Worm (Caenorhabditis elegans): ENCODE measurements around the gene wee-1.1.

Gene wee-1.1

DNA sequence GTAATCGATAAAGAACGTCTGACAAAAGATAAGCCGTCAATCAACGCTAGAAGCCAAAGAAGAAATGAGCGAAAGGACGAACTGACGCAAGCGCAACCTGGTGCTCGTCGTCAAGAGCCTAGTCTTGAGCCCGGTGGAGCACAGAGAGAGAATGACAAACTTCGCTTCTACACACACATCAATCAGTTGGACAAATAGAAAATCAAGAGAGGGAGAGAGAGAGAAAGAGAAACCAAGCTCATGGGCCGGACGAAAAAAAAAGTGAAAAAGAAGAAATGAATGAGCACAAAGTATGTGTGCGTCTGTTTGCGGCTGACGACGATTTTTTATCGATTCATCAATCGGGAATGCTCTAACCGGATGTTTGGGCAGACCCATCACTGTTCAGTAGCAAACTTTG, 37.8 kb upstream of the wee-1.1 start:
- TF ChIP-seq mec-3 (tag; optimal IDR thresholded peaks at IDR 0.05; ENCODE audit: borderline replicate concordance) (no peak), dve-1 (tag; optimal IDR thresholded peaks at IDR 0.05) (no peak), ceh-2 (tag; optimal IDR thresholded peaks at IDR 0.05) (no peak), ets-4 (tag; optimal IDR thresholded peaks at IDR 0.05) (no peak), ceh-14 (tag; optimal IDR thresholded peaks at IDR 0.05) (no peak), ceh-22 (tag; optimal IDR thresholded peaks at IDR 0.05) (no peak), ceh-48 (tag; optimal IDR thresholded peaks at IDR 0.05) (no peak), elt-2 (tag; optimal IDR thresholded peaks at IDR 0.05) (no peak), ceh-18 (tag; optimal IDR thresholded peaks at IDR 0.05) (peak; percentile 83), pqm-1 (tag; optimal IDR thresholded peaks at IDR 0.05) (no peak), K02D7.2 (tag; optimal IDR thresholded peaks at IDR 0.05) (no peak), hlh-30 (tag; optimal IDR thresholded peaks at IDR 0.05; ENCODE audit: insufficient read depth) (no peak), unc-55 (GFP tag; optimal IDR thresholded peaks at IDR 0.05) (peak; percentile 88), nfya-1 (tag; optimal IDR thresholded peaks at IDR 0.05) (peak; percentile 26), C08G9.2 (tag; optimal IDR thresholded peaks at IDR 0.05) (no peak), ceh-9 (tag; optimal IDR thresholded peaks at IDR 0.05) (no peak), nhr-11 (tag; optimal IDR thresholded peaks at IDR 0.05) (no peak), che-1 (tag; optimal IDR thresholded peaks at IDR 0.05) (no peak), hlh-8 (tag; optimal IDR thresholded peaks at IDR 0.05) (no peak), C38D4.7 (GFP tag; optimal IDR thresholded peaks at IDR 0.05) (no peak), hlh-6 (tag; optimal IDR thresholded peaks at IDR 0.05) (no peak), F13H6.1 (tag; optimal IDR thresholded peaks at IDR 0.05) (no peak), rnt-1 (tag; optimal IDR thresholded peaks at IDR 0.05) (peak; percentile 24), dmd-4 (tag; optimal IDR thresholded peaks at IDR 0.05; ENCODE audit: borderline replicate concordance) (no peak), ama-1 (optimal IDR thresholded peaks at IDR 0.05) (no peak)

DNA sequence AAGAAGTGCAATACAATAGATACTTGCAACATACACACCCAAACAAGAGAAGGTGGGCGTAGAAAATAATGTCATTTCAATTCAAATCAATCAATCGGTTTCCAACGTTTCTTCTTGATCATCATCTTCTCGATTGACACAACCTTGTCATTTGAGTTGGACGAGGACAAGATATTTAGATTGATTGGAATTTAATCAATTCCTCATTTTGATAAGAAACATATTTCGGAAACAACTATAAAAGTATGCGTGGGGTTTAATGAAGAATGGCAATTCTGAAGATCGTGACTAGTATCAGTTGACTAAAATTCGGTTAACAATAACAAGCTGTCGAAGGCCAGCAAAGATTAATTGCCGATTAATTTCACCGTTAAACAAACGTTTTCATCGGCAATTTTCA, 37.3 kb upstream of the wee-1.1 start:
- TF ChIP-seq dve-1 (tag; optimal IDR thresholded peaks at IDR 0.05) (no peak), unc-55 (GFP tag; optimal IDR thresholded peaks at IDR 0.05) (peak; percentile 18)

DNA sequence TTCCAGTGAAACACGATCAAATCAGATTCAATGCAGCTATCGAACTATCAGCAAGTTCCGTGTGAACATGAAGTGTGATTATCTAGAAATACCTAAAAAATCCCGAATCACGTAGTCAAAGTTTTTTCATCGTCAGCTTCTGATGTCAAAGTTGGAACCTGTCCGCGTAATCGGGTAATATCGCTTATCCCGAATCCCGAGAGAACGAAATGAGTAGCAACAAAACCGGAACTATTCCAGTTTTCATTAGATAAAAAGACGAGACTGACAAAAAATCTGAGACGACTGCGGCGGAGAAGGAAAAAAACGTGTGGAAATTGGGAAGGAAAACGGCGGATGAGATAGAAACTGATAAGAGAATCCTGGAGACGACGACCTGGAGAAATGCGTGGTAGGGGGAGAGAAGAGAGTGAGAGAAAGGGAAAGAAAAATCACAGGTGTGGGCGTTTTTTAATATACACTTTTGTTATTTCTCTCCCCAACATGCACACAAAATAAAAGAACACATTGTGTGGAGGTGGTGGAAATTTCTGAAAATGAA, 36.7 kb upstream of the wee-1.1 start:
- TF ChIP-seq hlh-13 (GFP tag; optimal IDR thresholded peaks at IDR 0.05): no peak
- TF ChIP-seq nhr-11 (tag; optimal IDR thresholded peaks at IDR 0.05): peak; percentile 67

DNA sequence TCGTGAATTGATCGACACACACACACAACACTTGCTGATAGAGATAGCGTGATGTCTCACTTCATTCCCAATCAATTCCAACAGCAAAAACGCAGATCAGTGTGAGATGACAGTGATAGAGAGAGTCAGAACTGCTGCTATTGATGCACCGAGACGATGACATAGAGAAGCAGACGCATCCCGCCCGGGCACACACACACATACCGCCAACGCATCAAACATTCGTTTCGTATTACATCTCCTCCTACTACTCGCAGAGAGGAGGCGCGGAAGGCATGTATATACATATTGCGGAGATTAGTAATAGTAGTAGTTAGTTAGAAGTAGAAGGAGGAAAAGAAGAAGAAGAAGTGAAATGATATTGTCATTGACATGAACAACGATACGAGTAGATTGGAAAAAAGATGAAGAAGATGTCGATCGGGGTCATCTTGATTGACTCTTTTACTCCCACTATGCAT, 36.1 kb upstream of the wee-1.1 start:
- TF ChIP-seq tbx-7 (tag; optimal IDR thresholded peaks at IDR 0.05) (no peak), ceh-2 (tag; optimal IDR thresholded peaks at IDR 0.05) (no peak), elt-2 (tag; optimal IDR thresholded peaks at IDR 0.05) (peak; percentile 55), ceh-14 (tag; optimal IDR thresholded peaks at IDR 0.05) (no peak), pros-1 (tag; optimal IDR thresholded peaks at IDR 0.05) (no peak), pag-3 (tag; optimal IDR thresholded peaks at IDR 0.05; ENCODE audit: borderline replicate concordance) (no peak), tbx-2 (tag; optimal IDR thresholded peaks at IDR 0.05) (peak; percentile 29), madf-2 (tag; optimal IDR thresholded peaks at IDR 0.05) (peak; percentile 33), syd-9 (tag; optimal IDR thresholded peaks at IDR 0.05) (no peak), ahr-1 (tag; optimal IDR thresholded peaks at IDR 0.05) (no peak), unc-55 (GFP tag; optimal IDR thresholded peaks at IDR 0.05) (peak; percentile 82), C08G9.2 (tag; optimal IDR thresholded peaks at IDR 0.05) (no peak), K02D7.2 (tag; optimal IDR thresholded peaks at IDR 0.05) (no peak), T23F11.4 (GFP tag; optimal IDR thresholded peaks at IDR 0.05) (no peak), pha-4 (tag; optimal IDR thresholded peaks at IDR 0.05) (no peak), ceh-24 (tag; optimal IDR thresholded peaks at IDR 0.05) (no peak), hlh-8 (tag; optimal IDR thresholded peaks at IDR 0.05) (no peak), ceh-6 (GFP tag; optimal IDR thresholded peaks at IDR 0.05) (no peak), zip-5 (tag; optimal IDR thresholded peaks at IDR 0.05) (no peak), rnt-1 (tag; optimal IDR thresholded peaks at IDR 0.05) (peak; percentile 20), sox-4 (tag; optimal IDR thresholded peaks at IDR 0.05) (no peak), ceh-48 (tag; optimal IDR thresholded peaks at IDR 0.05) (no peak), ceh-18 (tag; optimal IDR thresholded peaks at IDR 0.05) (peak; percentile 63), dve-1 (tag; optimal IDR thresholded peaks at IDR 0.05) (no peak), ceh-19 (GFP tag; optimal IDR thresholded peaks at IDR 0.05) (no peak), lin-11 (tag; optimal IDR thresholded peaks at IDR 0.05) (no peak), pqm-1 (tag; optimal IDR thresholded peaks at IDR 0.05) (no peak), ceh-30 (tag; optimal IDR thresholded peaks at IDR 0.05) (no peak), nhr-232 (tag; optimal IDR thresholded peaks at IDR 0.05) (no peak), gmeb-2 (tag; optimal IDR thresholded peaks at IDR 0.05) (no peak), unc-42 (tag; optimal IDR thresholded peaks at IDR 0.05) (no peak), hlh-30 (tag; optimal IDR thresholded peaks at IDR 0.05; ENCODE audit: insufficient read depth) (no peak), hlh-13 (GFP tag; optimal IDR thresholded peaks at IDR 0.05) (no peak), ama-1 (optimal IDR thresholded peaks at IDR 0.05) (no peak)
